Worm (Caenorhabditis elegans) whole organism, L2 larva: Measurements from ENCODE around the gene arl-6.

Experiments used
- C34F6.9 ChIP-seq: fragments of 150-350 bp; optimal IDR thresholded peaks from 2 replicates; lab custom pipeline; 2014; ENCODE audit warnings: missing biosample characterization, missing genetic modification characterization
- F13H6.1 ChIP-seq: sonication (generic microtip); optimal IDR thresholded peaks from 2 replicates; lab custom pipeline; 2016; ENCODE audit warnings: missing genetic modification characterization, missing compliant biosample characterization
- R02D3.7 ChIP-seq: fragments of 150-350 bp; optimal IDR thresholded peaks from 2 replicates; lab custom pipeline; 2014; ENCODE audit warnings: missing biosample characterization, missing genetic modification characterization
- Y55F3AM.14 ChIP-seq: fragments of 200-800 bp; sonication (Bioruptor generic); optimal IDR thresholded peaks from 2 replicates; lab custom pipeline; 2018; ENCODE audit warnings: mild to moderate bottlenecking, missing genetic modification characterization, missing compliant biosample characterization
- ZK546.5 ChIP-seq: sonication (generic microtip); optimal IDR thresholded peaks from 2 replicates; lab custom pipeline; 2017; ENCODE audit warnings: missing biosample characterization, missing genetic modification characterization
- alr-1 ChIP-seq: fragments of 150-350 bp; optimal IDR thresholded peaks from 2 replicates; lab custom pipeline; 2014; ENCODE audit warnings: missing biosample characterization, missing genetic modification characterization
- aly-2 ChIP-seq: fragments of 150-350 bp; optimal IDR thresholded peaks from 2 replicates; lab custom pipeline; 2014; ENCODE audit warnings: missing biosample characterization, missing genetic modification characterization
- ama-1 ChIP-seq: fragments of 150-350 bp; optimal IDR thresholded peaks from 2 replicates; lab custom pipeline; 2018; ENCODE audit warnings: inconsistent platforms
- blmp-1 ChIP-seq: sonication (generic microtip); optimal IDR thresholded peaks from 2 replicates; lab custom pipeline; 2017; ENCODE audit warnings: missing genetic modification characterization, mild to moderate bottlenecking, missing compliant biosample characterization, antibody characterized with exemption, moderate library complexity; ENCODE audit not compliant: insufficient read depth
- ceh-16 ChIP-seq: fragments of 150-350 bp; optimal IDR thresholded peaks from 2 replicates; lab custom pipeline; 2014; ENCODE audit warnings: missing biosample characterization, missing genetic modification characterization
- ceh-82 ChIP-seq: fragments of 150-350 bp; optimal IDR thresholded peaks from 2 replicates; lab custom pipeline; 2014; ENCODE audit warnings: missing biosample characterization, missing genetic modification characterization
- crh-2 ChIP-seq: sonication (generic microtip); optimal IDR thresholded peaks from 2 replicates; lab custom pipeline; 2017; ENCODE audit warnings: missing biosample characterization, missing genetic modification characterization
- dmd-4 ChIP-seq: sonication (generic microtip); optimal IDR thresholded peaks from 2 replicates; lab custom pipeline; 2017; ENCODE audit warnings: missing biosample characterization, missing genetic modification characterization
- egl-27 ChIP-seq: sonication (generic microtip); optimal IDR thresholded peaks from 3 replicates; lab custom pipeline; 2017; ENCODE audit warnings: missing biosample characterization, missing genetic modification reagents, missing genetic modification characterization
- elt-1 ChIP-seq: fragments of 150-350 bp; optimal IDR thresholded peaks from 2 replicates; lab custom pipeline; 2014; ENCODE audit warnings: missing biosample characterization, missing genetic modification characterization
- elt-3 ChIP-seq: sonication (generic microtip); optimal IDR thresholded peaks from 2 replicates; lab custom pipeline; 2017; ENCODE audit warnings: missing biosample characterization, missing genetic modification characterization
- fos-1 ChIP-seq: fragments of 150-350 bp; optimal IDR thresholded peaks from 2 replicates; lab custom pipeline; 2014; ENCODE audit warnings: missing biosample characterization, missing genetic modification characterization
- gmeb-1 ChIP-seq: fragments of 150-350 bp; optimal IDR thresholded peaks from 2 replicates; lab custom pipeline; 2014; ENCODE audit warnings: missing biosample characterization, missing genetic modification characterization
- lin-11 ChIP-seq: fragments of 150-350 bp; sonication (generic microtip); optimal IDR thresholded peaks from 2 replicates; lab custom pipeline; 2014; ENCODE audit warnings: missing biosample characterization, missing genetic modification characterization, inconsistent platforms, mixed read lengths
- lin-13 ChIP-seq: fragments of 150-350 bp; optimal IDR thresholded peaks from 2 replicates; lab custom pipeline; 2014; ENCODE audit warnings: missing biosample characterization, missing genetic modification reagents, missing genetic modification characterization
- lin-39 ChIP-seq: fragments of 150-350 bp; optimal IDR thresholded peaks from 2 replicates; lab custom pipeline; 2014; ENCODE audit warnings: missing biosample characterization, missing genetic modification reagents, missing genetic modification characterization
- lsy-2 ChIP-seq, 2 experiments: fragments of 150-350 bp in 1 of 2; sonication (generic microtip) in 1 of 2; optimal IDR thresholded peaks; 2 replicates each; lab custom pipeline; 2014 to 2017; ENCODE audit warnings: missing biosample characterization in 2 of 2, missing genetic modification characterization in 2 of 2
- mab-5 ChIP-seq: fragments of 150-350 bp; optimal IDR thresholded peaks from 2 replicates; lab custom pipeline; 2014; ENCODE audit warnings: missing biosample characterization, missing genetic modification characterization
- mbf-1 ChIP-seq: sonication (generic microtip); optimal IDR thresholded peaks from 2 replicates; lab custom pipeline; 2017; ENCODE audit warnings: missing biosample characterization, missing genetic modification characterization
- mdl-1 ChIP-seq, 2 experiments: fragments of 150-350 bp in 1 of 2; sonication (generic microtip) in 1 of 2; optimal IDR thresholded peaks; 2 replicates each; lab custom pipeline; 2017; ENCODE audit warnings: missing biosample characterization in 2 of 2, missing genetic modification characterization in 2 of 2
- nhr-10 ChIP-seq: sonication (generic microtip); optimal IDR thresholded peaks from 2 replicates; lab custom pipeline; 2017; ENCODE audit warnings: missing biosample characterization, missing genetic modification characterization
- nhr-11 ChIP-seq: fragments of 150-350 bp; optimal IDR thresholded peaks from 2 replicates; lab custom pipeline; 2014; ENCODE audit warnings: missing biosample characterization, missing genetic modification characterization
- nhr-12 ChIP-seq: fragments of 150-350 bp; optimal IDR thresholded peaks from 2 replicates; lab custom pipeline; 2014; ENCODE audit warnings: missing biosample characterization, missing genetic modification characterization
- nhr-129 ChIP-seq: fragments of 150-350 bp; optimal IDR thresholded peaks from 2 replicates; lab custom pipeline; 2014; ENCODE audit warnings: missing biosample characterization, missing genetic modification characterization
- nhr-21 ChIP-seq: fragments of 150-350 bp; optimal IDR thresholded peaks from 2 replicates; lab custom pipeline; 2014; ENCODE audit warnings: missing biosample characterization, missing genetic modification characterization
- nhr-23 ChIP-seq: fragments of 150-350 bp; optimal IDR thresholded peaks from 2 replicates; lab custom pipeline; 2014; ENCODE audit warnings: missing biosample characterization, missing genetic modification reagents, missing genetic modification characterization
- nhr-237 ChIP-seq: fragments of 150-350 bp; optimal IDR thresholded peaks from 2 replicates; lab custom pipeline; 2014; ENCODE audit warnings: missing biosample characterization, missing genetic modification characterization
- nhr-25 ChIP-seq: fragments of 150-350 bp; sonication (generic microtip); optimal IDR thresholded peaks from 3 replicates; lab custom pipeline; 2014; ENCODE audit warnings: missing biosample characterization, missing genetic modification characterization
- nhr-6 ChIP-seq: fragments of 150-350 bp; optimal IDR thresholded peaks from 2 replicates; lab custom pipeline; 2014; ENCODE audit warnings: missing biosample characterization, missing genetic modification characterization
- nhr-77 ChIP-seq: fragments of 150-350 bp; optimal IDR thresholded peaks from 2 replicates; lab custom pipeline; 2014; ENCODE audit warnings: missing biosample characterization, missing genetic modification characterization
- peb-1 ChIP-seq: fragments of 150-350 bp; optimal IDR thresholded peaks from 2 replicates; lab custom pipeline; 2014; ENCODE audit warnings: missing biosample characterization, missing genetic modification characterization
- sem-4 ChIP-seq: fragments of 150-350 bp; optimal IDR thresholded peaks from 2 replicates; lab custom pipeline; 2014; ENCODE audit warnings: missing biosample characterization, missing genetic modification reagents, missing genetic modification characterization
- skn-1 ChIP-seq: sonication (generic microtip); optimal IDR thresholded peaks from 2 replicates; lab custom pipeline; 2017; ENCODE audit warnings: missing biosample characterization, missing genetic modification characterization
- sma-3 ChIP-seq: sonication (generic microtip); optimal IDR thresholded peaks from 2 replicates; lab custom pipeline; 2016; ENCODE audit warnings: missing genetic modification reagents, missing genetic modification characterization, missing compliant biosample characterization
- sma-9 ChIP-seq, 2 experiments: fragments of 150-350 bp in 1 of 2; sonication (generic microtip) in 1 of 2; optimal IDR thresholded peaks; 2 replicates each; lab custom pipeline; 2014 to 2016; ENCODE audit warnings: missing genetic modification characterization in 2 of 2, mild to moderate bottlenecking in 1 of 2, missing biosample characterization in 1 of 2, missing compliant biosample characterization in 1 of 2, missing genetic modification reagents in 1 of 2, moderate library complexity in 1 of 2
- snpc-4 ChIP-seq: fragments of 150-350 bp; optimal IDR thresholded peaks from 2 replicates; lab custom pipeline; 2014; ENCODE audit warnings: missing biosample characterization, missing genetic modification characterization
- unc-39 ChIP-seq: fragments of 150-350 bp; optimal IDR thresholded peaks from 2 replicates; lab custom pipeline; 2014; ENCODE audit warnings: missing biosample characterization, missing genetic modification characterization
- unc-55 ChIP-seq: fragments of 150-350 bp; sonication (generic microtip); optimal IDR thresholded peaks from 3 replicates; lab custom pipeline; 2014; ENCODE audit warnings: missing biosample characterization, missing genetic modification reagents, missing genetic modification characterization
- unc-62 ChIP-seq: fragments of 150-350 bp; optimal IDR thresholded peaks from 2 replicates; lab custom pipeline; 2014; ENCODE audit warnings: missing biosample characterization, missing genetic modification reagents, missing genetic modification characterization
- zag-1 ChIP-seq: fragments of 150-350 bp; optimal IDR thresholded peaks from 2 replicates; lab custom pipeline; 2014; ENCODE audit warnings: missing biosample characterization, missing genetic modification characterization
- ztf-1 ChIP-seq: fragments of 200-800 bp; sonication (Bioruptor generic); conservative IDR thresholded peaks from 2 replicates; pipeline ENCODE4 v1.3.6; 2022; ENCODE audit warnings: missing genetic modification characterization, missing compliant biosample characterization
- ztf-11 ChIP-seq: sonication (generic microtip); optimal IDR thresholded peaks from 2 replicates; lab custom pipeline; 2017; ENCODE audit warnings: missing biosample characterization, missing genetic modification characterization
- ztf-4 ChIP-seq: fragments of 150-350 bp; optimal IDR thresholded peaks from 2 replicates; lab custom pipeline; 2014; ENCODE audit warnings: missing biosample characterization, missing genetic modification characterization

arl-6 gene

ce11 chrIII:4802707-4803106 is 11.9 kb downstream of the arl-6 start, which contains the start of gene metl-5:
metl-5 (plus strand) TSS chrIII:4803007.
- TF ChIP-seq ceh-16 (tag; lab: Kevin White, UChicago), result no peak
- TF ChIP-seq dmd-4 (tag; lab: Kevin White, UChicago), result no peak

ce11 chrIII:4796536-4796935 is 18.1 kb downstream of the arl-6 start, which contains the start of gene tag-325:
tag-325 (plus strand) TSS chrIII:4796836.
- TF ChIP-seq sma-3 (GFP tag; lab: Kevin White, UChicago) (no peak), nhr-23 (tag; lab: Kevin White, UChicago) (no peak), nhr-11 (tag; lab: Kevin White, UChicago) (no peak), fos-1 (tag; lab: Kevin White, UChicago) (peak; percentile 26), ztf-4 (tag; lab: Kevin White, UChicago) (no peak)
- TF ChIP-seq, all 48 proteins: peak for 1

- TF ChIP-seq nhr-237 (tag; lab: Kevin White, UChicago), result no peak
- TF ChIP-seq F13H6.1, result peak; percentile 73
- TF ChIP-seq mdl-1 (tag; optimal IDR thresholded peaks at IDR 0.05; lab: Kevin White, UChicago), result peak in 1 of 2 experiments; percentile 4
- no peak for TF ChIP-seq ceh-16 (tag; lab: Kevin White, UChicago)
- TF ChIP-seq mbf-1 (tag; lab: Kevin White, UChicago), result no peak
- no peak for TF ChIP-seq mab-5 (tag; lab: Kevin White, UChicago)
- TF ChIP-seq nhr-12 (tag; lab: Kevin White, UChicago), result no peak
- no peak for TF ChIP-seq alr-1 (tag; lab: Kevin White, UChicago)
- no peak for TF ChIP-seq ztf-11 (tag; lab: Kevin White, UChicago)
- no peak for TF ChIP-seq ztf-1 (GFP tag; lab: Robert Waterston, UW)
- TF ChIP-seq snpc-4 (tag; lab: Kevin White, UChicago), result no peak
- peak; percentile 100 for TF ChIP-seq fos-1 (tag; lab: Kevin White, UChicago)
- TF ChIP-seq unc-62 (GFP tag; lab: Kevin White, UChicago), result no peak
- TF ChIP-seq crh-2 (tag; lab: Kevin White, UChicago), result peak; percentile 66
- TF ChIP-seq skn-1 (tag; lab: Kevin White, UChicago), result no peak
- TF ChIP-seq peb-1 (tag; lab: Kevin White, UChicago), result no peak
- no peak for TF ChIP-seq ZK546.5 (tag; lab: Kevin White, UChicago)
- no peak for TF ChIP-seq lin-11 (tag; lab: Kevin White, UChicago)
- TF ChIP-seq ceh-82, result no peak
- no peak for TF ChIP-seq ztf-4 (tag; lab: Kevin White, UChicago)
- no peak for TF ChIP-seq nhr-23 (tag; lab: Kevin White, UChicago)
- TF ChIP-seq sma-9 (GFP tag; optimal IDR thresholded peaks at IDR 0.05; lab: Kevin White, UChicago), result peak; percentile 65
- no peak for TF ChIP-seq sma-9 (tag; optimal IDR thresholded peaks at IDR 0.05; lab: Kevin White, UChicago)
- peak; percentile 80 for TF ChIP-seq C34F6.9
- peak; percentile 38 for TF ChIP-seq sem-4 (tag; lab: Kevin White, UChicago)
- TF ChIP-seq gmeb-1, result peak; percentile 35
- peak; percentile 53 for TF ChIP-seq nhr-21
- TF ChIP-seq unc-55, result peak; percentile 55
- TF ChIP-seq nhr-10 (tag; lab: Kevin White, UChicago), result no peak
- TF ChIP-seq nhr-77 (tag; lab: Kevin White, UChicago), result no peak
- TF ChIP-seq nhr-129 (tag; lab: Kevin White, UChicago), result peak; percentile 76
- TF ChIP-seq lin-39, result no peak
- no peak for TF ChIP-seq unc-39 (tag; lab: Kevin White, UChicago)
- peak; percentile 49 for TF ChIP-seq egl-27 (tag; lab: Kevin White, UChicago)
- TF ChIP-seq aly-2 (tag; lab: Kevin White, UChicago), result no peak
- TF ChIP-seq dmd-4 (tag; lab: Kevin White, UChicago), result no peak
- TF ChIP-seq nhr-25 (tag; lab: Kevin White, UChicago), result no peak
- no peak for TF ChIP-seq R02D3.7
- TF ChIP-seq zag-1 (tag; lab: Kevin White, UChicago), result no peak
- no peak for TF ChIP-seq nhr-11 (tag; lab: Kevin White, UChicago)
- TF ChIP-seq lsy-2 (tag; optimal IDR thresholded peaks at IDR 0.05; lab: Kevin White, UChicago), result peak; percentile 19 to 80
- TF ChIP-seq ama-1, result no peak
- TF ChIP-seq nhr-6 (tag; lab: Kevin White, UChicago), result peak; percentile 23
- TF ChIP-seq elt-1 (tag; lab: Kevin White, UChicago), result no peak
- no peak for TF ChIP-seq blmp-1 (tag; lab: Kevin White, UChicago)
- TF ChIP-seq sma-3 (GFP tag; lab: Kevin White, UChicago), result peak; percentile 50
- TF ChIP-seq lin-13 (GFP tag; lab: Kevin White, UChicago), result peak; percentile 70
- no peak for TF ChIP-seq Y55F3AM.14 (GFP tag; lab: Kevin White, UChicago)
- no peak for TF ChIP-seq elt-3
Observed at ce11 chrIII:4796039-4796438, 18.6 kb downstream of the arl-6 start.
